Fruit fly (Drosophila melanogaster): ENCODE measurements around the gene mRpL38.

DNA sequence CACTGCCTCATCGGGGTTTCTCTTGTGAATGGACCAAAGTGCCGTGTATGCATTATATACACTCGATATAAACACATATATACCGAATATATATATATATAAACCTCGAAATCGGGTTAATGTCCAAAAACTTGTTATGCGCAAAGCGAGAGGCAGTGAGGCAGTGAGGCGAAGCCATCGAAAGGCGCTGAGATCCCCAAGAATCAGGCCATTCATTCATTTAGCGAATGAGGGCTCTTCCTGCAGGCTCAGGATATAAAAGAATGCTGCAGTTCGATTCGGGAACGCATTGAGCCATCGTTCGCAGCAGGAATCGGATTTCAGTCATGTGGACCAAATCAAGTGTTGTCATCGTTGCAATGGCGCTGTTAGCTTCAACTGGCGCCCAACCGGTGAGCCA lies 39.1 kb upstream of the mRpL38 start, which contains the start of gene CG12481:
- no peak for TF ChIP-seq h (optimal IDR thresholded peaks at IDR 0.05)
- TF ChIP-seq psq (optimal IDR thresholded peaks at IDR 0.05) = no peak
- no peak for TF ChIP-seq insv (optimal IDR thresholded peaks at IDR 0.05)
